Worm (Caenorhabditis elegans) whole organism, L4 larva: ENCODE results near the gene F36D3.16.

Source experiments
- F10B5.3 ChIP-seq: sonication (generic microtip); optimal IDR thresholded peaks from 2 replicates; lab custom pipeline; 2016; ENCODE audit warnings: mild to moderate bottlenecking, missing genetic modification characterization, missing compliant biosample characterization
- T20F7.1 ChIP-seq: fragments of 200-800 bp; sonication (Bioruptor generic); optimal IDR thresholded peaks from 2 replicates; lab custom pipeline; 2018; ENCODE audit warnings: mild to moderate bottlenecking, missing genetic modification characterization, missing compliant biosample characterization
- Y105C5A.15 ChIP-seq: fragments of 200-800 bp; sonication (Bioruptor generic); IDR thresholded peaks from 2 replicates; pipeline ENCODE4 v1.3.6; 2022; ENCODE audit warnings: missing genetic modification characterization, missing compliant biosample characterization
- Y75B8A.6 ChIP-seq: fragments of 200-800 bp; sonication (Bioruptor generic); IDR thresholded peaks from 2 replicates; pipeline ENCODE4 v1.3.6; 2022; ENCODE audit warnings: missing genetic modification reagents, missing genetic modification characterization, missing compliant biosample characterization
- ama-1 ChIP-seq: fragments of 150-350 bp; optimal IDR thresholded peaks from 2 replicates; lab custom pipeline; 2014; ENCODE audit warnings: inconsistent platforms, mixed read lengths
- arid-1 ChIP-seq: fragments of 200-800 bp; sonication (Bioruptor generic); conservative IDR thresholded peaks from 2 replicates; pipeline ENCODE4 v1.3.6; 2022; ENCODE audit warnings: missing genetic modification reagents, missing genetic modification characterization, missing compliant biosample characterization
- ceh-20 ChIP-seq: fragments of 200-800 bp; sonication (Bioruptor generic); IDR thresholded peaks from 2 replicates; pipeline ENCODE4 v1.3.6; 2022; ENCODE audit warnings: missing genetic modification reagents, missing genetic modification characterization, missing compliant biosample characterization
- ceh-28 ChIP-seq: fragments of 150-350 bp; optimal IDR thresholded peaks from 2 replicates; lab custom pipeline; 2014; ENCODE audit warnings: missing biosample characterization, missing genetic modification reagents, missing genetic modification characterization
- daf-12 ChIP-seq: fragments of 150-350 bp; optimal IDR thresholded peaks from 2 replicates; lab custom pipeline; 2014; ENCODE audit warnings: missing biosample characterization, missing genetic modification reagents, missing genetic modification characterization
- daf-16 ChIP-seq, 3 experiments: sonication (generic microtip); optimal IDR thresholded peaks; 2 replicates each; lab custom pipeline; 2016 to 2017; ENCODE audit warnings: missing genetic modification characterization in 3 of 3, missing genetic modification reagents in 3 of 3, mild to moderate bottlenecking in 2 of 3, missing compliant biosample characterization in 2 of 3, missing biosample characterization in 1 of 3, moderate library complexity in 1 of 3
- dmd-6 ChIP-seq: fragments of 200-800 bp; sonication (Bioruptor generic); IDR thresholded peaks from 2 replicates; pipeline ENCODE4 v1.3.6; 2022; ENCODE audit warnings: missing genetic modification reagents, missing genetic modification characterization, missing compliant biosample characterization
- dmd-8 ChIP-seq: fragments of 200-800 bp; sonication (Bioruptor generic); IDR thresholded peaks from 2 replicates; pipeline ENCODE4 v1.3.6; 2022; ENCODE audit warnings: missing genetic modification characterization, missing compliant biosample characterization
- dpl-1 ChIP-seq: fragments of 150-350 bp; optimal IDR thresholded peaks from 2 replicates; lab custom pipeline; 2014; ENCODE audit warnings: missing biosample characterization, missing genetic modification reagents, missing genetic modification characterization
- egl-27 ChIP-seq: sonication (generic microtip); optimal IDR thresholded peaks from 3 replicates; lab custom pipeline; 2017; ENCODE audit warnings: missing biosample characterization, missing genetic modification reagents, missing genetic modification characterization
- hif-1 ChIP-seq, 2 experiments: sonication (generic microtip); optimal IDR thresholded peaks; 2 replicates each; lab custom pipeline; 2016 to 2017; ENCODE audit warnings: missing compliant biosample characterization in 2 of 2, missing genetic modification characterization in 2 of 2, missing genetic modification reagents in 2 of 2, missing genotype in 2 of 2, mild to moderate bottlenecking in 1 of 2
- hlh-30 ChIP-seq: sonication (generic microtip); optimal IDR thresholded peaks from 2 replicates; lab custom pipeline; 2017; ENCODE audit warnings: antibody characterized with exemption, mild to moderate bottlenecking, missing genetic modification characterization, missing compliant biosample characterization; ENCODE audit not compliant: insufficient read depth
- lim-7 ChIP-seq: fragments of 200-800 bp; sonication (Bioruptor generic); IDR thresholded peaks from 2 replicates; pipeline ENCODE4 v1.3.6; 2022; ENCODE audit warnings: missing genetic modification characterization, missing compliant biosample characterization
- lin-29 ChIP-seq: fragments of 200-800 bp; sonication (Bioruptor generic); IDR thresholded peaks from 2 replicates; pipeline ENCODE4 v1.3.6; 2022; ENCODE audit warnings: missing genetic modification reagents, missing genetic modification characterization, missing compliant biosample characterization
- lin-39 ChIP-seq: fragments of 150-350 bp; optimal IDR thresholded peaks from 2 replicates; lab custom pipeline; 2014; ENCODE audit warnings: missing biosample characterization, missing genetic modification reagents, missing genetic modification characterization
- lir-3 ChIP-seq: sonication (generic microtip); optimal IDR thresholded peaks from 2 replicates; lab custom pipeline; 2016; ENCODE audit warnings: mild to moderate bottlenecking, missing genetic modification characterization, missing compliant biosample characterization
- mdt-29 ChIP-seq: fragments of 200-800 bp; sonication (Bioruptor generic); IDR thresholded peaks from 2 replicates; pipeline ENCODE4 v1.3.6; 2022; ENCODE audit warnings: missing genetic modification reagents, missing genetic modification characterization, missing compliant biosample characterization
- mes-2 ChIP-seq: sonication (generic microtip); optimal IDR thresholded peaks from 2 replicates; lab custom pipeline; 2016; ENCODE audit warnings: missing genotype, mild to moderate bottlenecking, missing genetic modification characterization, missing compliant biosample characterization; ENCODE audit not compliant: poor library complexity, severe bottlenecking
- mxl-2 ChIP-seq: fragments of 200-800 bp; sonication (Bioruptor generic); conservative IDR thresholded peaks from 2 replicates; pipeline ENCODE4 v1.3.6; 2022; ENCODE audit warnings: missing genetic modification reagents, missing genetic modification characterization, missing compliant biosample characterization
- nhr-10 ChIP-seq: fragments of 150-350 bp; optimal IDR thresholded peaks from 2 replicates; lab custom pipeline; 2014; ENCODE audit warnings: missing biosample characterization, missing genetic modification characterization
- nhr-28 ChIP-seq: fragments of 150-350 bp; optimal IDR thresholded peaks from 2 replicates; lab custom pipeline; 2014; ENCODE audit warnings: missing biosample characterization, missing genetic modification characterization
- nhr-41 ChIP-seq: fragments of 200-800 bp; sonication (Bioruptor generic); IDR thresholded peaks from 2 replicates; pipeline ENCODE4 v1.3.6; 2022; ENCODE audit warnings: missing genetic modification reagents, missing genetic modification characterization, missing compliant biosample characterization
- nhr-76 ChIP-seq: fragments of 150-350 bp; optimal IDR thresholded peaks from 2 replicates; lab custom pipeline; 2014; ENCODE audit warnings: missing biosample characterization, missing genetic modification characterization
- pha-4 ChIP-seq, 2 experiments: fragments of 150-350 bp in 1 of 2; fragments of 200-800 bp in 1 of 2; sonication (Bioruptor generic) in 1 of 2; IDR thresholded peaks in 1 of 2; optimal IDR thresholded peaks in 1 of 2; 2 replicates each; pipeline versions ENCODE4 v1.3.6 to Lab custom; 2014 to 2022; ENCODE audit warnings: missing genetic modification characterization in 2 of 2, missing genetic modification reagents in 2 of 2, missing biosample characterization in 1 of 2, missing compliant biosample characterization in 1 of 2
- php-3 ChIP-seq: fragments of 200-800 bp; sonication (Bioruptor generic); IDR thresholded peaks from 2 replicates; pipeline ENCODE4 v1.3.6; 2022; ENCODE audit warnings: missing genetic modification reagents, missing genetic modification characterization, missing compliant biosample characterization
- pqm-1 ChIP-seq: sonication (generic microtip); optimal IDR thresholded peaks from 2 replicates; lab custom pipeline; 2017; ENCODE audit warnings: missing biosample characterization, missing genetic modification characterization
- rbr-2 ChIP-seq: sonication (generic microtip); optimal IDR thresholded peaks from 2 replicates; lab custom pipeline; 2016; ENCODE audit warnings: missing genotype, missing genetic modification characterization, missing compliant biosample characterization
- saeg-2 ChIP-seq: fragments of 200-800 bp; sonication (Bioruptor generic); IDR thresholded peaks from 2 replicates; pipeline ENCODE4 v1.3.6; 2022; ENCODE audit warnings: missing genetic modification reagents, missing genetic modification characterization, missing compliant biosample characterization
- set-16 ChIP-seq: fragments of 200-800 bp; sonication (Bioruptor generic); IDR thresholded peaks from 2 replicates; pipeline ENCODE4 v1.3.6; 2022; ENCODE audit warnings: missing genetic modification reagents, missing genetic modification characterization, missing compliant biosample characterization
- snpc-4 ChIP-seq: fragments of 150-350 bp; optimal IDR thresholded peaks from 2 replicates; lab custom pipeline; 2014; ENCODE audit warnings: missing biosample characterization, missing genetic modification characterization
- spr-3 ChIP-seq: fragments of 200-800 bp; sonication (Bioruptor generic); optimal IDR thresholded peaks from 2 replicates; lab custom pipeline; 2018; ENCODE audit warnings: mild to moderate bottlenecking, missing genetic modification characterization, missing compliant biosample characterization
- tag-97 ChIP-seq: fragments of 200-800 bp; sonication (Bioruptor generic); IDR thresholded peaks from 2 replicates; pipeline ENCODE4 v1.3.6; 2022; ENCODE audit warnings: missing genetic modification characterization, missing compliant biosample characterization
- unc-62 ChIP-seq, 3 experiments: fragments of 150-350 bp in 1 of 3; sonication (generic microtip); optimal IDR thresholded peaks in 2 of 3; peaks in 1 of 3; 1 replicate in 1 of 3; 2 replicates in 2 of 3; lab custom pipeline; 2014 to 2017; ENCODE audit warnings: missing biosample characterization in 3 of 3, missing genetic modification characterization in 3 of 3, missing genetic modification reagents in 3 of 3, missing genotype in 1 of 3
- zip-11 ChIP-seq: fragments of 200-800 bp; sonication (Bioruptor generic); IDR thresholded peaks from 2 replicates; pipeline ENCODE4 v1.3.6; 2022; ENCODE audit warnings: missing genetic modification characterization, missing compliant biosample characterization
- ztf-7 ChIP-seq: fragments of 150-350 bp; optimal IDR thresholded peaks from 2 replicates; lab custom pipeline; 2014; ENCODE audit warnings: missing biosample characterization, missing genetic modification characterization

F36D3.16 gene

DNA sequence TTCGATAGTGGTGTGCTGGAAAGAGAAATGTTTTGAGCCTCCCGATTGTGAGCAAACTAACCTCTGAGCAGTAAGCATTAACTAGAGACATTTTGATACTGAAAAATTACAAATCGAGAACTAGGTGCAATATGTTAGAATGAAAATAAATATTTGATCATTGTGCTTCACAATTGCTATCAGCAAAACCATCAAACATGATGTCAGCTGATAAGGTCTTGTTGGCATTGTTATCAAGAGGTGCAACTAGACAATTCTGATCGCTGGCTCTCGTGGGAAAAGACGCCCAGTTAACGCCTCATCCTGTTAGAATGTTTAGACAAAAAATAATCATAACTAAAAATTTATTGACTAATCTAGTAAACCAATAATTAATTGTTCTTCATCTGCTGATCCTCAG is 33.5 kb upstream of the F36D3.16 start, which contains the start of gene comt-2:
TSS of gene comt-2 (minus strand) at position 131 of the 400 bp plus-strand sequence.
- TF ChIP-seq php-3 (0 out of 2 replicates have a peak, but pooled peaks have one; percentile 34), pha-4 (GFP tag; IDR thresholded peaks at IDR 0.05; lab: Robert Waterston, UW) (no peak), pha-4 (tag; optimal IDR thresholded peaks at IDR 0.05; lab: Kevin White, UChicago) (no peak), pqm-1 (peak; percentile 85), snpc-4 (tag; lab: Kevin White, UChicago) (no peak), arid-1 (GFP tag; lab: Robert Waterston, UW) (no peak), nhr-28 (peak; percentile 80), daf-16 (GFP tag; optimal IDR thresholded peaks at IDR 0.05; lab: Kevin White, UChicago) (no peak), daf-16 (tag; optimal IDR thresholded peaks at IDR 0.05; lab: Kevin White, UChicago) (peak; percentile 75), dmd-6 (peak; percentile 80; the same call in 1 of the 2 replicates), lim-7 (GFP tag; lab: Robert Waterston, UW) (no peak)

DNA sequence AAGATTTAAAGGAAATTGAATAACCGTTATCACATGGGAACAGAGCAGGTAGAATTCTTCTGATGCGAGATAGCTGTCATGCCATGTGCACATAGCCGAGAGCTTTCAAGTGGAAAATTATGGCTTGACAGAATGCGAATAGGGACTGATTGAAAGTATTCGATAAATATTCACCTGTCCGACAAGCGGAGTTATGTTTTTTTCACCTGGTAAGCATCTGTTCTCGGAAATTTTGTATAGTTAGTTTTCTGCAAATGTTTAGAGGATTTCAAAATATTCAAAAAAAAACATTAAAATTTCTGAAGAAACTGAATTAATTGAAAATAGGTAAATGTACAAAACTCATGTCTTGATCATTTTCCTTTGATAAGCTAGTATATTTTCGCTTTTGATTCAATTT is 30.4 kb upstream of the F36D3.16 start, which contains the start of gene srh-136:
TSS of gene srh-136 (minus strand) at position 93 of the 400 bp plus-strand sequence.
- TF ChIP-seq hif-1 (tag; optimal IDR thresholded peaks at IDR 0.05; lab: Kevin White, UChicago) (no peak), ceh-28 (no peak), spr-3 (GFP tag; lab: Kevin White, UChicago) (no peak), Y75B8A.6 (GFP tag; lab: Robert Waterston, UW) (no peak), mxl-2 (no peak), mdt-29 (GFP tag; lab: Robert Waterston, UW) (no peak), F10B5.3 (tag; lab: Kevin White, UChicago) (no peak), ama-1 (lab: Kevin White, UChicago) (no peak), nhr-76 (tag; lab: Kevin White, UChicago) (no peak), T20F7.1 (GFP tag; lab: Kevin White, UChicago) (no peak), pha-4 (GFP tag; IDR thresholded peaks at IDR 0.05; lab: Robert Waterston, UW) (no peak), pha-4 (tag; optimal IDR thresholded peaks at IDR 0.05; lab: Kevin White, UChicago) (no peak), ceh-20 (GFP tag; lab: Robert Waterston, UW) (no peak), saeg-2 (GFP tag; lab: Robert Waterston, UW) (no peak), dmd-6 (no peak), lin-29 (GFP tag; lab: Robert Waterston, UW) (no peak), snpc-4 (tag; lab: Kevin White, UChicago) (no peak), hlh-30 (tag; lab: Kevin White, UChicago) (no peak), lir-3 (tag; lab: Kevin White, UChicago) (no peak), tag-97 (GFP tag; lab: Robert Waterston, UW) (no peak), daf-12 (tag; lab: Kevin White, UChicago) (no peak)
- TF ChIP-seq, all 104 proteins: peak for 0

DNA sequence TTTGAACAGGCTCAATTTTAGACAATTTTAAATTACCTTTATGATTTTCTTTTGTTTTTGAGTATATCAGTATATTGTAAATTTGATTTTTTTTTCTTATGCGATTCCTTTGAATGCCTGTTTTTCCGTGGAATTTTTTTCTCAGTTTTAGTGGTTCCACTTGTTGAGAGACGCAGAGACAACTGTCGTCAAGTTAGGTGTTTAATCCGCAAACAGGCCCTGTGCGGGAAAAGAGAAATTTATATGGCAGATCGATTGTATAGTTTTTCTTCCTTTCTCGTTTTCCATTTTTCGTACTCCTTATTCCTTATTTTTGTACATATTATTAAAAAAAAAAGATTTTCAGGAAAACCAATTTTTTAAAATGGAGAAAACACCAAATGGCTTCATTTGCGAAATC is 28.9 kb upstream of the F36D3.16 start, which contains the start of gene F36D3.1:
TSS of gene F36D3.1 (plus strand) at position 347 of the 400 bp plus-strand sequence.
- TF ChIP-seq rbr-2 (tag; lab: Kevin White, UChicago): peak; percentile 12
- no peak for TF ChIP-seq Y105C5A.15 (GFP tag; lab: Robert Waterston, UW)
- no peak for TF ChIP-seq zip-11 (GFP tag; lab: Robert Waterston, UW)
- TF ChIP-seq lin-39 (tag; lab: Kevin White, UChicago): no peak
- TF ChIP-seq egl-27 (tag; lab: Kevin White, UChicago): no peak
- no peak for TF ChIP-seq nhr-41 (GFP tag; lab: Robert Waterston, UW)
- no peak for TF ChIP-seq dmd-8 (GFP tag; lab: Robert Waterston, UW)
- TF ChIP-seq dpl-1 (GFP tag; lab: Kevin White, UChicago): peak; percentile 87
- TF ChIP-seq ztf-7 (tag; lab: Kevin White, UChicago): peak; percentile 1
- no peak for TF ChIP-seq set-16 (GFP tag; lab: Robert Waterston, UW)
- TF ChIP-seq unc-62 (GFP tag; optimal IDR thresholded peaks at IDR 0.05 in 1 of 2; lab: Kevin White, UChicago): peak in 1 of 2 experiments; percentile 3
- TF ChIP-seq unc-62 (tag; optimal IDR thresholded peaks at IDR 0.05; lab: Kevin White, UChicago): no peak
- 0 out of 2 replicates have a peak, but pooled peaks have one; percentile 16 for TF ChIP-seq dmd-6
- no peak for TF ChIP-seq nhr-10
- peak; percentile 67 for TF ChIP-seq mes-2 (tag; lab: Kevin White, UChicago)
- peak; percentile 25 for TF ChIP-seq nhr-28
- peak; percentile 16 for TF ChIP-seq hlh-30 (tag; lab: Kevin White, UChicago)
